Fruit fly (Drosophila melanogaster): ENCODE measurements around the gene CG12522.

dm6 chr3L:11155380-11155779 lies 47.3 kb downstream of the CG12522 start:
- no peak for TF ChIP-seq psq (optimal IDR thresholded peaks at IDR 0.05)
- no peak for TF ChIP-seq Sin3A (optimal IDR thresholded peaks at IDR 0.05)
- no peak for TF ChIP-seq ttk (optimal IDR thresholded peaks at IDR 0.05)
- TF ChIP-seq h (optimal IDR thresholded peaks at IDR 0.05) = no peak
- no peak for TF ChIP-seq insv (optimal IDR thresholded peaks at IDR 0.05)
